Fruit fly (Drosophila melanogaster): ENCODE data around the gene CG7326.
A peak's percentile ranks its signal among the peaks of the same experiment; 100 is the strongest.

The CG7326 gene

dm6 chrX:18893433-18893832, 29.9 kb upstream of the CG7326 start, which contains the start of gene Flacc (continued):
- TF ChIP-seq BtbVII (GFP tag; optimal IDR thresholded peaks at IDR 0.05), result no peak
- TF ChIP-seq mld (GFP tag; IDR thresholded peaks at IDR 0.05; ENCODE audit: partially characterized antibody), result peak; percentile 86
- no peak for TF ChIP-seq CG3847 (GFP tag; IDR thresholded peaks at IDR 0.05)
- no peak for TF ChIP-seq dmrt99B (tag; optimal IDR thresholded peaks at IDR 0.05)
- no peak for TF ChIP-seq Mad (GFP tag; optimal IDR thresholded peaks at IDR 0.05)
- no peak for TF ChIP-seq sob (GFP tag; IDR thresholded peaks at IDR 0.05)
- peak; percentile 74 for TF ChIP-seq inv (GFP tag; IDR thresholded peaks at IDR 0.05; ENCODE audit: partially characterized antibody)
- no peak for TF ChIP-seq CG32532 (GFP tag; IDR thresholded peaks at IDR 0.05)
- no peak for TF ChIP-seq CG8281 (tag; optimal IDR thresholded peaks at IDR 0.05)
- no peak for TF ChIP-seq pfk (GFP tag; optimal IDR thresholded peaks at IDR 0.05)
- peak; percentile 26 for TF ChIP-seq CG14710 (tag; optimal IDR thresholded peaks at IDR 0.05)
- no peak for TF ChIP-seq Doc2 (GFP tag; IDR thresholded peaks at IDR 0.05)
- TF ChIP-seq run (tag; optimal IDR thresholded peaks at IDR 0.05), result no peak
- no peak for TF ChIP-seq CG2120 (GFP tag; optimal IDR thresholded peaks at IDR 0.05)
- no peak for TF ChIP-seq cg (GFP tag; optimal IDR thresholded peaks at IDR 0.05)
- no peak for TF ChIP-seq Atf3 (GFP tag; optimal IDR thresholded peaks at IDR 0.05)
- no peak for TF ChIP-seq MTF-1 (GFP tag; optimal IDR thresholded peaks at IDR 0.05; ENCODE audit: borderline replicate concordance)
- no peak for TF ChIP-seq CG10321 (GFP tag; IDR thresholded peaks at IDR 0.05)
- TF ChIP-seq CG15514 (GFP tag; optimal IDR thresholded peaks at IDR 0.05), result peak; percentile 62
- no peak for TF ChIP-seq vvl (GFP tag; IDR thresholded peaks at IDR 0.05)
- peak; percentile 85 for TF ChIP-seq Scr (GFP tag; IDR thresholded peaks at IDR 0.05; ENCODE audit: partially characterized antibody)
- no peak for TF ChIP-seq chn (GFP tag; optimal IDR thresholded peaks at IDR 0.05)
- TF ChIP-seq z (GFP tag; IDR thresholded peaks at IDR 0.05), result no peak
- TF ChIP-seq wor (GFP tag; IDR thresholded peaks at IDR 0.05), result no peak
- no peak for TF ChIP-seq CG6689 (GFP tag; IDR thresholded peaks at IDR 0.05)
- peak; percentile 81 for TF ChIP-seq CG2116 (GFP tag; optimal IDR thresholded peaks at IDR 0.05)
- no peak for TF ChIP-seq Dfd (GFP tag; optimal IDR thresholded peaks at IDR 0.05)
- no peak for TF ChIP-seq CG9797 (GFP tag; optimal IDR thresholded peaks at IDR 0.05)
- no peak for TF ChIP-seq CG18262 (tag; optimal IDR thresholded peaks at IDR 0.05)
- TF ChIP-seq Dip2 (GFP tag; IDR thresholded peaks at IDR 0.05), result no peak
- no peak for TF ChIP-seq slbo (GFP tag; IDR thresholded peaks at IDR 0.05)
- no peak for TF ChIP-seq zen (tag; optimal IDR thresholded peaks at IDR 0.05)
- TF ChIP-seq sr (GFP tag; IDR thresholded peaks at IDR 0.05), result no peak
- no peak for TF ChIP-seq CG12769 (tag; optimal IDR thresholded peaks at IDR 0.05)
- no peak for TF ChIP-seq CG1792 (GFP tag; optimal IDR thresholded peaks at IDR 0.05)
- TF ChIP-seq Hr3 (GFP tag; optimal IDR thresholded peaks at IDR 0.05), result no peak
- no peak for TF ChIP-seq CG3281 (GFP tag; optimal IDR thresholded peaks at IDR 0.05)
- TF ChIP-seq caup (GFP tag; optimal IDR thresholded peaks at IDR 0.05; ENCODE audit: severe bottlenecking), result no peak
- TF ChIP-seq sim (GFP tag; IDR thresholded peaks at IDR 0.05), result no peak
- peak; percentile 90 for TF ChIP-seq CG6791 (GFP tag; IDR thresholded peaks at IDR 0.05; ENCODE audit: partially characterized antibody)
- TF ChIP-seq ewg (GFP tag; optimal IDR thresholded peaks at IDR 0.05), result no peak
- no peak for TF ChIP-seq CG14965 (GFP tag; optimal IDR thresholded peaks at IDR 0.05; ENCODE audit: borderline replicate concordance)
- no peak for TF ChIP-seq kah (GFP tag; optimal IDR thresholded peaks at IDR 0.05)
- peak; percentile 46 for TF ChIP-seq trem (tag; optimal IDR thresholded peaks at IDR 0.05)
- TF ChIP-seq aop (GFP tag; IDR thresholded peaks at IDR 0.05), result no peak
- no peak for TF ChIP-seq Six4 (GFP tag; optimal IDR thresholded peaks at IDR 0.05)
- no peak for TF ChIP-seq B-H1 (GFP tag; IDR thresholded peaks at IDR 0.05)
- no peak for TF ChIP-seq peb (GFP tag; IDR thresholded peaks at IDR 0.05)
- TF ChIP-seq gsb-n (tag; optimal IDR thresholded peaks at IDR 0.05), result no peak
- TF ChIP-seq CG17802 (tag; optimal IDR thresholded peaks at IDR 0.05), result no peak
- TF ChIP-seq Taf1 (GFP tag; IDR thresholded peaks at IDR 0.05), result no peak
- TF ChIP-seq Spps (tag; optimal IDR thresholded peaks at IDR 0.05), result no peak
